Fruit fly (Drosophila melanogaster) whole organism, embryonic: Measurements from ENCODE around the gene Rab3-GEF.
A peak's percentile ranks its signal among the peaks of the same experiment; 100 is the strongest.

ENCODE experiments used
- ATbp ChIP-seq: fragments of 200-800 bp; sonication (Bioruptor generic); optimal IDR thresholded peaks from 2 replicates; lab custom pipeline; 2017; ENCODE audit warnings: missing biosample characterization, mild to moderate bottlenecking, missing genetic modification characterization, missing genetic modification reagents
- B-H2 ChIP-seq: fragments of 200-800 bp; sonication (Bioruptor generic); optimal IDR thresholded peaks from 2 replicates; lab custom pipeline; 2018; ENCODE audit warnings: missing biosample characterization, mild to moderate bottlenecking, missing genetic modification characterization
- BEAF-32 ChIP-seq: fragments of 200-800 bp; sonication (Bioruptor generic); optimal IDR thresholded peaks from 3 replicates; lab custom pipeline; 2017; ENCODE audit warnings: missing biosample characterization, missing genetic modification characterization, mild to moderate bottlenecking, moderate library complexity, missing genetic modification reagents
- Bteb2 ChIP-seq: fragments of 200-800 bp; sonication (Bioruptor generic); optimal IDR thresholded peaks from 2 replicates; lab custom pipeline; 2016; ENCODE audit warnings: missing biosample characterization, missing genetic modification characterization
- CG10209 ChIP-seq: fragments of 200-800 bp; sonication (Bioruptor generic); optimal IDR thresholded peaks from 3 replicates; lab custom pipeline; 2017; ENCODE audit warnings: missing biosample characterization, mild to moderate bottlenecking, missing genetic modification characterization, missing genetic modification reagents
- CG12071 ChIP-seq: fragments of 200-800 bp; sonication (Bioruptor generic); optimal IDR thresholded peaks from 3 replicates; lab custom pipeline; 2018; ENCODE audit warnings: missing biosample characterization, mild to moderate bottlenecking, missing genetic modification characterization
- CG12299 ChIP-seq: fragments of 200-800 bp; sonication (Bioruptor generic); optimal IDR thresholded peaks from 2 replicates; lab custom pipeline; 2018; ENCODE audit warnings: missing biosample characterization, mild to moderate bottlenecking, missing genetic modification characterization
- CG14965 ChIP-seq: fragments of 200-800 bp; sonication (Bioruptor generic); optimal IDR thresholded peaks from 2 replicates; lab custom pipeline; 2016; ENCODE audit warnings: missing biosample characterization, missing genetic modification characterization, borderline replicate concordance
- CG18599 ChIP-seq: fragments of 200-800 bp; sonication (Bioruptor generic); optimal IDR thresholded peaks from 3 replicates; lab custom pipeline; 2017; ENCODE audit warnings: missing biosample characterization, missing genetic modification characterization, mild to moderate bottlenecking, moderate library complexity, missing genetic modification reagents
- CG31365 ChIP-seq: fragments of 200-800 bp; sonication (Bioruptor generic); optimal IDR thresholded peaks from 2 replicates; lab custom pipeline; 2018; ENCODE audit warnings: missing biosample characterization, mild to moderate bottlenecking, missing genetic modification characterization
- CG31441 ChIP-seq: fragments of 200-800 bp; sonication (Bioruptor generic); IDR thresholded peaks from 2 replicates; pipeline ENCODE4 v1.3.6; 2022; ENCODE audit warnings: missing biosample characterization, missing genetic modification characterization
- CG33557 ChIP-seq: fragments of 200-800 bp; sonication (Bioruptor generic); optimal IDR thresholded peaks from 2 replicates; lab custom pipeline; 2019; ENCODE audit warnings: missing biosample characterization, mild to moderate bottlenecking, missing genetic modification characterization, moderate library complexity
- CG5245 ChIP-seq: fragments of 200-800 bp; sonication (Bioruptor generic); optimal IDR thresholded peaks from 3 replicates; lab custom pipeline; 2016; ENCODE audit warnings: missing biosample characterization, missing genetic modification characterization
- CG6272 ChIP-seq: fragments of 200-800 bp; sonication (Bioruptor generic); IDR thresholded peaks from 2 replicates; pipeline ENCODE4 v1.3.6; 2022; ENCODE audit warnings: missing biosample characterization, missing genetic modification characterization
- CG6813 ChIP-seq: fragments of 200-800 bp; sonication (Bioruptor generic); optimal IDR thresholded peaks from 2 replicates; lab custom pipeline; 2017; ENCODE audit warnings: missing biosample characterization, missing genetic modification characterization, mild to moderate bottlenecking, moderate library complexity, missing genetic modification reagents
- CG7928 ChIP-seq: fragments of 200-800 bp; sonication (Bioruptor generic); optimal IDR thresholded peaks from 2 replicates; lab custom pipeline; 2017; ENCODE audit warnings: missing biosample characterization, mild to moderate bottlenecking, missing genetic modification characterization
- CG9215 ChIP-seq: fragments of 200-800 bp; sonication (Bioruptor generic); IDR thresholded peaks from 2 replicates; pipeline ENCODE4 v1.3.6; 2022; ENCODE audit warnings: missing biosample characterization, missing genetic modification characterization
- CG9609 ChIP-seq: fragments of 200-800 bp; sonication (Bioruptor generic); optimal IDR thresholded peaks from 3 replicates; lab custom pipeline; 2016; ENCODE audit warnings: missing biosample characterization, missing genetic modification characterization
- CrebB ChIP-seq: fragments of 200-800 bp; sonication (Bioruptor generic); optimal IDR thresholded peaks from 3 replicates; lab custom pipeline; 2018; ENCODE audit warnings: missing biosample characterization, mild to moderate bottlenecking, missing genetic modification characterization
- D ChIP-seq, 2 experiments: fragments of 200-800 bp in 1 of 2; fragments of >200 bp in 1 of 2; sonication (Bioruptor generic) in 1 of 2; optimal IDR thresholded peaks; 2 replicates in 1 of 2; 3 replicates in 1 of 2; lab custom pipeline; 2017; ENCODE audit warnings: mild to moderate bottlenecking in 1 of 2, missing biosample characterization in 1 of 2, missing genetic modification characterization in 1 of 2, missing genetic modification reagents in 1 of 2
- Dbx ChIP-seq: fragments of 200-800 bp; sonication (Bioruptor generic); IDR thresholded peaks from 3 replicates; pipeline ENCODE4 v1.3.6; 2022; ENCODE audit warnings: missing biosample characterization, missing genetic modification characterization
- Dll ChIP-seq: fragments of 200-800 bp; sonication (Bioruptor generic); IDR thresholded peaks from 4 replicates; pipeline ENCODE4 v1.3.6; 2022; ENCODE audit warnings: missing biosample characterization, missing genetic modification characterization; ENCODE audit not compliant: partially characterized antibody
- Doc3 ChIP-seq: fragments of 200-800 bp; sonication (Bioruptor generic); IDR thresholded peaks from 3 replicates; pipeline ENCODE4 v1.3.6; 2022; ENCODE audit warnings: missing biosample characterization, missing genetic modification characterization; ENCODE audit not compliant: partially characterized antibody
- HHEX ChIP-seq: fragments of 200-800 bp; sonication (Bioruptor generic); optimal IDR thresholded peaks from 3 replicates; lab custom pipeline; 2017; ENCODE audit warnings: missing biosample characterization, mild to moderate bottlenecking, missing genetic modification characterization, missing genetic modification reagents
- HLH54F ChIP-seq: fragments of 200-800 bp; sonication (Bioruptor generic); optimal IDR thresholded peaks from 3 replicates; lab custom pipeline; 2016; ENCODE audit warnings: missing biosample characterization, missing genetic modification characterization
- Hsf ChIP-seq: fragments of 200-800 bp; sonication (Bioruptor generic); optimal IDR thresholded peaks from 3 replicates; lab custom pipeline; 2016; ENCODE audit warnings: missing biosample characterization, missing genetic modification characterization
- MTF-1 ChIP-seq: fragments of 200-800 bp; sonication (Bioruptor generic); optimal IDR thresholded peaks from 2 replicates; lab custom pipeline; 2018; ENCODE audit warnings: missing biosample characterization, mild to moderate bottlenecking, missing genetic modification characterization, borderline replicate concordance
- Oli ChIP-seq: fragments of 200-800 bp; sonication (Bioruptor generic); optimal IDR thresholded peaks from 2 replicates; lab custom pipeline; 2018; ENCODE audit warnings: missing biosample characterization, mild to moderate bottlenecking, missing genetic modification characterization, moderate library complexity
- Sox102F ChIP-seq: fragments of 200-800 bp; sonication (Bioruptor generic); optimal IDR thresholded peaks from 2 replicates; lab custom pipeline; 2018; ENCODE audit warnings: missing biosample characterization, mild to moderate bottlenecking, missing genetic modification characterization, moderate library complexity
- Stat92E ChIP-seq, 3 experiments: fragments of >200 bp in 2 of 3; fragments of 200-800 bp in 1 of 3; sonication (Bioruptor generic) in 1 of 3; optimal IDR thresholded peaks; 2 replicates each; lab custom pipeline; 2017 to 2019; ENCODE audit warnings: missing biosample characterization in 3 of 3, missing genetic modification characterization in 3 of 3, mild to moderate bottlenecking in 1 of 3, moderate library complexity in 1 of 3
- TFAM ChIP-seq: fragments of 200-800 bp; sonication (Bioruptor generic); optimal IDR thresholded peaks from 2 replicates; lab custom pipeline; 2017; ENCODE audit warnings: missing biosample characterization, missing genetic modification characterization, inconsistent platforms
- Tbp ChIP-seq: fragments of >200 bp; optimal IDR thresholded peaks from 2 replicates; lab custom pipeline; 2018; ENCODE audit warnings: missing biosample characterization, missing genetic modification characterization
- Trl ChIP-seq, 3 experiments: fragments of >200 bp in 2 of 3; fragments of 200-800 bp in 1 of 3; sonication (Bioruptor generic) in 1 of 3; optimal IDR thresholded peaks; 2 replicates in 1 of 3; 3 replicates in 2 of 3; lab custom pipeline; 2016 to 2017; ENCODE audit warnings: missing biosample characterization in 1 of 3, missing genetic modification characterization in 1 of 3
- ash1 ChIP-seq: fragments of 200-800 bp; sonication (Bioruptor generic); optimal IDR thresholded peaks from 2 replicates; lab custom pipeline; 2018; ENCODE audit warnings: missing biosample characterization, mild to moderate bottlenecking, missing genetic modification characterization
- bbx ChIP-seq: fragments of 200-800 bp; sonication (Bioruptor generic); IDR thresholded peaks from 2 replicates; pipeline ENCODE4 v1.3.6; 2022; ENCODE audit warnings: missing biosample characterization, missing genetic modification characterization; ENCODE audit not compliant: partially characterized antibody
- bigmax ChIP-seq: fragments of 200-800 bp; sonication (Bioruptor generic); optimal IDR thresholded peaks from 2 replicates; lab custom pipeline; 2018; ENCODE audit warnings: missing biosample characterization, mild to moderate bottlenecking, missing genetic modification characterization
- caup ChIP-seq: fragments of 200-800 bp; sonication (Bioruptor generic); optimal IDR thresholded peaks from 3 replicates; lab custom pipeline; 2017; ENCODE audit warnings: missing biosample characterization, mild to moderate bottlenecking, missing genetic modification characterization, moderate library complexity; ENCODE audit not compliant: severe bottlenecking
- gce ChIP-seq: fragments of 200-800 bp; sonication (Bioruptor generic); IDR thresholded peaks from 3 replicates; pipeline ENCODE4 v1.3.6; 2022; ENCODE audit warnings: missing biosample characterization, missing genetic modification characterization
- gt ChIP-seq: fragments of 200-800 bp; sonication (Bioruptor generic); IDR thresholded peaks from 2 replicates; pipeline ENCODE4 v1.3.6; 2022; ENCODE audit warnings: missing biosample characterization, missing genetic modification characterization
- ind ChIP-seq: fragments of 200-800 bp; sonication (Bioruptor generic); optimal IDR thresholded peaks from 3 replicates; lab custom pipeline; 2016; ENCODE audit warnings: missing biosample characterization, missing genetic modification characterization
- jing ChIP-seq: fragments of 200-800 bp; sonication (Bioruptor generic); optimal IDR thresholded peaks from 2 replicates; lab custom pipeline; 2018; ENCODE audit warnings: missing biosample characterization, mild to moderate bottlenecking, missing genetic modification characterization
- lola ChIP-seq, 3 experiments: fragments of >200 bp in 2 of 3; fragments of 200-800 bp in 1 of 3; sonication (Bioruptor generic) in 1 of 3; optimal IDR thresholded peaks; 2 replicates each; lab custom pipeline; 2017 to 2019; ENCODE audit warnings: missing biosample characterization in 3 of 3, missing genetic modification characterization in 3 of 3, mild to moderate bottlenecking in 1 of 3, moderate library complexity in 1 of 3
- nerfin-2 ChIP-seq: fragments of 200-800 bp; sonication (Bioruptor generic); IDR thresholded peaks from 2 replicates; pipeline ENCODE4 v1.3.6; 2022; ENCODE audit warnings: missing biosample characterization, missing genetic modification characterization; ENCODE audit not compliant: partially characterized antibody
- otp ChIP-seq: fragments of 200-800 bp; sonication (Bioruptor generic); IDR thresholded peaks from 3 replicates; pipeline ENCODE4, ENCODE4 v1.3.6; 2022; ENCODE audit warnings: missing biosample characterization, missing genetic modification characterization
- pros ChIP-seq: fragments of 200-800 bp; sonication (Bioruptor generic); optimal IDR thresholded peaks from 3 replicates; lab custom pipeline; 2019; ENCODE audit warnings: missing biosample characterization, mild to moderate bottlenecking, missing genetic modification characterization, moderate library complexity
- slou ChIP-seq: fragments of 200-800 bp; sonication (Bioruptor generic); optimal IDR thresholded peaks from 3 replicates; lab custom pipeline; 2016; ENCODE audit warnings: missing biosample characterization, missing genetic modification characterization
- tup ChIP-seq: fragments of 200-800 bp; sonication (Bioruptor generic); optimal IDR thresholded peaks from 2 replicates; lab custom pipeline; 2016; ENCODE audit warnings: missing biosample characterization, mild to moderate bottlenecking, missing genetic modification characterization, moderate library complexity

Rab3-GEF gene

dm6 chrX:15076038-15076575, 13.4 kb upstream of the Rab3-GEF start, which contains the start of gene Lsd-2 (continued):
- TF ChIP-seq tup (GFP tag; lab: Kevin White, UChicago) (no peak), CG9609 (GFP tag; lab: Kevin White, UChicago) (no peak), Sox102F (GFP tag; lab: Kevin White, UChicago) (no peak), ash1 (GFP tag; lab: Kevin White, UChicago) (no peak), CG12071 (peak; percentile 45), CrebB (tag; lab: Kevin White, UChicago) (no peak), CG6813 (peak; percentile 24), nerfin-2 (GFP tag; lab: Robert Waterston, UW) (no peak), CG12299 (tag; lab: Kevin White, UChicago) (no peak), D (optimal IDR thresholded peaks at IDR 0.05; lab: Kevin White, UChicago) (no peak), D (GFP tag; optimal IDR thresholded peaks at IDR 0.05; lab: Kevin White, UChicago) (no peak), caup (GFP tag; lab: Kevin White, UChicago) (peak; percentile 47), B-H2 (peak; percentile 56), Tbp (GFP tag; lab: Kevin White, UChicago) (no peak), gce (GFP tag; lab: Robert Waterston, UW) (0 out of 3 replicates have a peak, but pooled peaks have one; percentile 18), CG18599 (no peak), MTF-1 (GFP tag; lab: Kevin White, UChicago) (peak; percentile 41), CG10209 (GFP tag; lab: Kevin White, UChicago) (no peak), CG7928 (no peak), Oli (tag; lab: Kevin White, UChicago) (peak; percentile 34), ind (peak; percentile 17), slou (GFP tag; lab: Kevin White, UChicago) (no peak), CG14965 (GFP tag; lab: Kevin White, UChicago) (no peak), Hsf (GFP tag; lab: Kevin White, UChicago) (no peak), TFAM (no peak), gt (GFP tag; lab: Robert Waterston, UW) (no peak), Dbx (GFP tag; lab: Robert Waterston, UW) (peak; percentile 60; the same call in 1 of the 3 replicates), ATbp (no peak), Doc3 (GFP tag; lab: Robert Waterston, UW) (no peak), bigmax (no peak), otp (GFP tag; lab: Robert Waterston, UW) (0 out of 3 replicates have a peak, but pooled peaks have one; percentile 26), lola (GFP tag; optimal IDR thresholded peaks at IDR 0.05; lab: Kevin White, UChicago) (peak in 1 of 3 experiments; percentile 31), HLH54F (peak; percentile 23), CG6272 (GFP tag; lab: Robert Waterston, UW) (no peak), jing (GFP tag; lab: Kevin White, UChicago) (no peak), Bteb2 (no peak), pros (GFP tag; lab: Kevin White, UChicago) (no peak), CG31441 (GFP tag; lab: Robert Waterston, UW) (no peak), bbx (peak; percentile 60; the same call in 1 of the 2 replicates), Dll (GFP tag; lab: Robert Waterston, UW) (no peak), BEAF-32 (GFP tag; lab: Kevin White, UChicago) (no peak), CG5245 (no peak), Stat92E (GFP tag; optimal IDR thresholded peaks at IDR 0.05; lab: Kevin White, UChicago) (no peak), CG9215 (peak; percentile 80), Trl (optimal IDR thresholded peaks at IDR 0.05; lab: Kevin White, UChicago) (no peak), Trl (GFP tag; optimal IDR thresholded peaks at IDR 0.05; lab: Kevin White, UChicago) (peak; percentile 30), CG31365 (tag; lab: Kevin White, UChicago) (no peak), CG33557 (no peak), HHEX (GFP tag; lab: Kevin White, UChicago) (peak; percentile 24)
